Fruit fly (Drosophila melanogaster): ENCODE results near the gene Dnaaf6.

Gene Dnaaf6

DNA sequence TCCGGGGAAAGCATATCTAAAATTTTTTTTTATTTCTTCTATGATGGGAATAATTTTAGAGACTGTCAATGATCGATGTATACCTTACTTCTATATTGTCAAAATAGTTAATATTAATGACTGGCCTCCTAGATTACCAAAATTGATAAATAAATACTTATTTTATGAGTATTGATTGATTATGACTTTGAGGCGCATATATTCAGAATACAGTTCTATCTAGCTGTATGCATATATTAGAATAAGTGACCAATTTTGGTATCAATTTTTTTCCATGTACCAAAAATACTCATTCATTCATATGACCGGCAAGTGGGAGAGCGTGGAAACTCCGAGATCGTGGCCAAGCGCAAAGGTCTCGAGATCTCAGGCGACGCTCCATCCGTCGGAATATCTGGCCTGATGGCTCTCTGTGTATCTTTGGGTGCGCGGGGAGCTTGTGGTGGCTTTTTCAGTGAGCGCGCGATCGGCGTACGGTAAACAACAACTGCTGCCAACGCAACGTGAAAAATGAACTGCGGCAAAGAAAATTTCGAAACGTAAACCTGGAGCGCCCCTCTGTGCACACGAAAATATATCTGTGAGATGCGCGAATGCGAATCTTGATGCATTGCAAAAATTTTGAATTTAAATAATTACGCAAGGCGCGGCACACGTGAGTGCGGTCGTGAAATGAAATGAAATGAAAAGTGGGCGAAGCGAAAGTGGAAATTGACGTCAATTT, 12.0 kb upstream of the Dnaaf6 start, which contains the start of the genes CG43121 and ome (continued):
- no peak for TF ChIP-seq B-H2 (GFP tag; optimal IDR thresholded peaks at IDR 0.05)
- peak; percentile 6 for TF ChIP-seq CG8924 (tag; optimal IDR thresholded peaks at IDR 0.05)
- TF ChIP-seq slp2 (GFP tag; optimal IDR thresholded peaks at IDR 0.05) = no peak
- TF ChIP-seq CG12236 (GFP tag; optimal IDR thresholded peaks at IDR 0.05) = no peak
- peak; percentile 3 for TF ChIP-seq kni (GFP tag; optimal IDR thresholded peaks at IDR 0.05)
- no peak for TF ChIP-seq Hsf (GFP tag; optimal IDR thresholded peaks at IDR 0.05)
- no peak for TF ChIP-seq NFAT (GFP tag; IDR thresholded peaks at IDR 0.05)
- peak; percentile 35 for TF ChIP-seq CG4328 (GFP tag; optimal IDR thresholded peaks at IDR 0.05)
- no peak for TF ChIP-seq grau (tag; optimal IDR thresholded peaks at IDR 0.05)
- peak; percentile 5 for TF ChIP-seq CG1529 (GFP tag; optimal IDR thresholded peaks at IDR 0.05)
- TF ChIP-seq Hand (GFP tag; optimal IDR thresholded peaks at IDR 0.05) = no peak
- no peak for TF ChIP-seq nerfin-1 (tag; optimal IDR thresholded peaks at IDR 0.05)
- no peak for TF ChIP-seq insv (GFP tag; optimal IDR thresholded peaks at IDR 0.05)
- TF ChIP-seq pan (optimal IDR thresholded peaks at IDR 0.05) = no peak
- TF ChIP-seq pan (GFP tag; optimal IDR thresholded peaks at IDR 0.05 in 1 of 2, IDR thresholded peaks at IDR 0.05 in 1 of 2) = no peak
- no peak for TF ChIP-seq CG2889 (GFP tag; IDR thresholded peaks at IDR 0.05)
- TF ChIP-seq crc (GFP tag; optimal IDR thresholded peaks at IDR 0.05) = no peak
- no peak for TF ChIP-seq Sox100B (GFP tag; optimal IDR thresholded peaks at IDR 0.05)
- no peak for TF ChIP-seq CG10565 (GFP tag; optimal IDR thresholded peaks at IDR 0.05)
- TF ChIP-seq HLHmδ (GFP tag; optimal IDR thresholded peaks at IDR 0.05) = no peak
- no peak for TF ChIP-seq D (optimal IDR thresholded peaks at IDR 0.05)
- no peak for TF ChIP-seq D (GFP tag; optimal IDR thresholded peaks at IDR 0.05)
- no peak for TF ChIP-seq Dad (GFP tag; optimal IDR thresholded peaks at IDR 0.05)
- TF ChIP-seq luna (GFP tag; optimal IDR thresholded peaks at IDR 0.05) = no peak
- TF ChIP-seq Six4 (GFP tag; optimal IDR thresholded peaks at IDR 0.05) = no peak
- TF ChIP-seq ems (GFP tag; optimal IDR thresholded peaks at IDR 0.05) = no peak
- TF ChIP-seq unc-4 (GFP tag; IDR thresholded peaks at IDR 0.05; ENCODE audit: partially characterized antibody) = no peak
- no peak for TF ChIP-seq Hmx (GFP tag; optimal IDR thresholded peaks at IDR 0.05)
- no peak for TF ChIP-seq cato (GFP tag; optimal IDR thresholded peaks at IDR 0.05; ENCODE audit: borderline replicate concordance)
- TF ChIP-seq onecut (GFP tag; IDR thresholded peaks at IDR 0.05) = no peak
- no peak for TF ChIP-seq wdn (GFP tag; IDR thresholded peaks at IDR 0.05)
- TF ChIP-seq CG17361 (GFP tag; IDR thresholded peaks at IDR 0.05) = no peak
- TF ChIP-seq br (optimal IDR thresholded peaks at IDR 0.05) = no peak
- no peak for TF ChIP-seq phol (tag; optimal IDR thresholded peaks at IDR 0.05)
- no peak for TF ChIP-seq al (GFP tag; IDR thresholded peaks at IDR 0.05)
- TF ChIP-seq chif (GFP tag; optimal IDR thresholded peaks at IDR 0.05) = no peak
- no peak for TF ChIP-seq ranshi (GFP tag; IDR thresholded peaks at IDR 0.05)
- TF ChIP-seq CG7987 (GFP tag; optimal IDR thresholded peaks at IDR 0.05) = peak; percentile 11
- no peak for TF ChIP-seq repo (GFP tag; optimal IDR thresholded peaks at IDR 0.05)
- TF ChIP-seq Stat92E (GFP tag; optimal IDR thresholded peaks at IDR 0.05) = no peak
- TF ChIP-seq fu2 (GFP tag; optimal IDR thresholded peaks at IDR 0.05) = no peak
- no peak for TF ChIP-seq sna (GFP tag; IDR thresholded peaks at IDR 0.05; ENCODE audit: partially characterized antibody)
- no peak for TF ChIP-seq Hr3 (GFP tag; optimal IDR thresholded peaks at IDR 0.05)
- TF ChIP-seq CG2116 (GFP tag; optimal IDR thresholded peaks at IDR 0.05) = no peak
- no peak for TF ChIP-seq Neu2 (GFP tag; optimal IDR thresholded peaks at IDR 0.05; ENCODE audit: borderline replicate concordance)
- TF ChIP-seq Spps (tag; optimal IDR thresholded peaks at IDR 0.05) = no peak
- no peak for TF ChIP-seq BEAF-32 (GFP tag; optimal IDR thresholded peaks at IDR 0.05)
- 0 out of 2 replicates have a peak, but pooled peaks have one; percentile 12 for TF ChIP-seq CG42726 (GFP tag; IDR thresholded peaks at IDR 0.05; ENCODE audit: partially characterized antibody)
- no peak for TF ChIP-seq CG12104 (GFP tag; optimal IDR thresholded peaks at IDR 0.05)
- TF ChIP-seq H15 (GFP tag; IDR thresholded peaks at IDR 0.05) = no peak
- TF ChIP-seq Doc3 (GFP tag; IDR thresholded peaks at IDR 0.05; ENCODE audit: partially characterized antibody) = no peak
